Worm (Caenorhabditis elegans) whole organism, midembryonic: Measurements from ENCODE around the gene B0303.7.

Experiments
- T22C8.4 ChIP-seq: fragments of 200-800 bp; sonication (Bioruptor generic); IDR thresholded peaks from 2 replicates; pipeline ENCODE4 v1.3.6; 2022; ENCODE audit warnings: missing genetic modification characterization, missing compliant biosample characterization
- cog-1 ChIP-seq: sonication (generic microtip); optimal IDR thresholded peaks from 2 replicates; lab custom pipeline; 2016; ENCODE audit warnings: missing genetic modification characterization, missing compliant biosample characterization
- flt-1 ChIP-seq: fragments of 200-800 bp; sonication (Bioruptor generic); IDR thresholded peaks from 2 replicates; pipeline ENCODE4 v1.3.6; 2022; ENCODE audit warnings: missing genetic modification characterization, missing compliant biosample characterization
- klf-2 ChIP-seq: fragments of 200-800 bp; sonication (Bioruptor generic); conservative IDR thresholded peaks from 2 replicates; pipeline ENCODE4 v1.3.6; 2022; ENCODE audit warnings: missing genetic modification reagents, missing genetic modification characterization, missing compliant biosample characterization
- med-1 ChIP-seq: sonication (generic microtip); optimal IDR thresholded peaks from 2 replicates; lab custom pipeline; 2017; ENCODE audit warnings: missing genetic modification characterization, mild to moderate bottlenecking, missing compliant biosample characterization, antibody characterized with exemption, missing genetic modification reagents; ENCODE audit not compliant: insufficient read depth
- ref-1 ChIP-seq: fragments of 200-800 bp; sonication (Bioruptor generic); conservative IDR thresholded peaks from 2 replicates; pipeline ENCODE4 v1.3.6; 2022; ENCODE audit warnings: missing genetic modification reagents, missing genetic modification characterization, missing compliant biosample characterization
- tab-1 ChIP-seq: fragments of 200-800 bp; sonication (Bioruptor generic); IDR thresholded peaks from 2 replicates; pipeline ENCODE4 v1.3.6; 2022; ENCODE audit warnings: missing genetic modification characterization, missing compliant biosample characterization
- ztf-23 ChIP-seq: fragments of 200-800 bp; sonication (Bioruptor generic); IDR thresholded peaks from 2 replicates; pipeline ENCODE4 v1.3.6; 2022; ENCODE audit warnings: missing genetic modification reagents, missing genetic modification characterization, missing compliant biosample characterization
- ztf-29 ChIP-seq: fragments of 200-800 bp; sonication (Bioruptor generic); IDR thresholded peaks from 2 replicates; pipeline ENCODE4 v1.3.6; 2022; ENCODE audit warnings: missing genetic modification reagents, missing genetic modification characterization, missing compliant biosample characterization

- TF ChIP-seq tab-1 = no peak
- no peak for TF ChIP-seq flt-1
- TF ChIP-seq klf-2 (GFP tag; lab: Robert Waterston, UW) = no peak
- TF ChIP-seq T22C8.4 = no peak
- TF ChIP-seq ztf-29 (GFP tag; lab: Robert Waterston, UW) = no peak
- TF ChIP-seq ref-1 = no peak
- TF ChIP-seq med-1 (GFP tag; lab: Kevin White, UChicago) = no peak
- TF ChIP-seq ztf-23 (GFP tag; lab: Robert Waterston, UW) = no peak
- no peak for TF ChIP-seq cog-1 (tag; lab: Kevin White, UChicago)
Observed at ce11 chrIII:8656055-8656454, 37.4 kb upstream of the B0303.7 start.
